Worm (Caenorhabditis elegans) whole organism, L2 larva: Measurements from ENCODE around the gene C34C12.12.

Experiments used
- C34F6.9 ChIP-seq: fragments of 150-350 bp; optimal IDR thresholded peaks from 2 replicates; lab custom pipeline; 2014; ENCODE audit warnings: missing biosample characterization, missing genetic modification characterization
- F13H6.1 ChIP-seq: sonication (generic microtip); optimal IDR thresholded peaks from 2 replicates; lab custom pipeline; 2016; ENCODE audit warnings: missing genetic modification characterization, missing compliant biosample characterization
- R02D3.7 ChIP-seq: fragments of 150-350 bp; optimal IDR thresholded peaks from 2 replicates; lab custom pipeline; 2014; ENCODE audit warnings: missing biosample characterization, missing genetic modification characterization
- Y55F3AM.14 ChIP-seq: fragments of 200-800 bp; sonication (Bioruptor generic); optimal IDR thresholded peaks from 2 replicates; lab custom pipeline; 2018; ENCODE audit warnings: mild to moderate bottlenecking, missing genetic modification characterization, missing compliant biosample characterization
- ZK546.5 ChIP-seq: sonication (generic microtip); optimal IDR thresholded peaks from 2 replicates; lab custom pipeline; 2017; ENCODE audit warnings: missing biosample characterization, missing genetic modification characterization
- alr-1 ChIP-seq: fragments of 150-350 bp; optimal IDR thresholded peaks from 2 replicates; lab custom pipeline; 2014; ENCODE audit warnings: missing biosample characterization, missing genetic modification characterization
- aly-2 ChIP-seq: fragments of 150-350 bp; optimal IDR thresholded peaks from 2 replicates; lab custom pipeline; 2014; ENCODE audit warnings: missing biosample characterization, missing genetic modification characterization
- ama-1 ChIP-seq: fragments of 150-350 bp; optimal IDR thresholded peaks from 2 replicates; lab custom pipeline; 2018; ENCODE audit warnings: inconsistent platforms
- blmp-1 ChIP-seq: sonication (generic microtip); optimal IDR thresholded peaks from 2 replicates; lab custom pipeline; 2017; ENCODE audit warnings: missing genetic modification characterization, mild to moderate bottlenecking, missing compliant biosample characterization, antibody characterized with exemption, moderate library complexity; ENCODE audit not compliant: insufficient read depth
- ceh-16 ChIP-seq: fragments of 150-350 bp; optimal IDR thresholded peaks from 2 replicates; lab custom pipeline; 2014; ENCODE audit warnings: missing biosample characterization, missing genetic modification characterization
- ceh-82 ChIP-seq: fragments of 150-350 bp; optimal IDR thresholded peaks from 2 replicates; lab custom pipeline; 2014; ENCODE audit warnings: missing biosample characterization, missing genetic modification characterization
- crh-2 ChIP-seq: sonication (generic microtip); optimal IDR thresholded peaks from 2 replicates; lab custom pipeline; 2017; ENCODE audit warnings: missing biosample characterization, missing genetic modification characterization
- dmd-4 ChIP-seq: sonication (generic microtip); optimal IDR thresholded peaks from 2 replicates; lab custom pipeline; 2017; ENCODE audit warnings: missing biosample characterization, missing genetic modification characterization
- egl-27 ChIP-seq: sonication (generic microtip); optimal IDR thresholded peaks from 3 replicates; lab custom pipeline; 2017; ENCODE audit warnings: missing biosample characterization, missing genetic modification reagents, missing genetic modification characterization
- elt-1 ChIP-seq: fragments of 150-350 bp; optimal IDR thresholded peaks from 2 replicates; lab custom pipeline; 2014; ENCODE audit warnings: missing biosample characterization, missing genetic modification characterization
- elt-3 ChIP-seq: sonication (generic microtip); optimal IDR thresholded peaks from 2 replicates; lab custom pipeline; 2017; ENCODE audit warnings: missing biosample characterization, missing genetic modification characterization
- fos-1 ChIP-seq: fragments of 150-350 bp; optimal IDR thresholded peaks from 2 replicates; lab custom pipeline; 2014; ENCODE audit warnings: missing biosample characterization, missing genetic modification characterization
- gmeb-1 ChIP-seq: fragments of 150-350 bp; optimal IDR thresholded peaks from 2 replicates; lab custom pipeline; 2014; ENCODE audit warnings: missing biosample characterization, missing genetic modification characterization
- lin-11 ChIP-seq: fragments of 150-350 bp; sonication (generic microtip); optimal IDR thresholded peaks from 2 replicates; lab custom pipeline; 2014; ENCODE audit warnings: missing biosample characterization, missing genetic modification characterization, inconsistent platforms, mixed read lengths
- lin-13 ChIP-seq: fragments of 150-350 bp; optimal IDR thresholded peaks from 2 replicates; lab custom pipeline; 2014; ENCODE audit warnings: missing biosample characterization, missing genetic modification reagents, missing genetic modification characterization
- lin-39 ChIP-seq: fragments of 150-350 bp; optimal IDR thresholded peaks from 2 replicates; lab custom pipeline; 2014; ENCODE audit warnings: missing biosample characterization, missing genetic modification reagents, missing genetic modification characterization
- lsy-2 ChIP-seq, 2 experiments: fragments of 150-350 bp in 1 of 2; sonication (generic microtip) in 1 of 2; optimal IDR thresholded peaks; 2 replicates each; lab custom pipeline; 2014 to 2017; ENCODE audit warnings: missing biosample characterization in 2 of 2, missing genetic modification characterization in 2 of 2
- mab-5 ChIP-seq: fragments of 150-350 bp; optimal IDR thresholded peaks from 2 replicates; lab custom pipeline; 2014; ENCODE audit warnings: missing biosample characterization, missing genetic modification characterization
- mbf-1 ChIP-seq: sonication (generic microtip); optimal IDR thresholded peaks from 2 replicates; lab custom pipeline; 2017; ENCODE audit warnings: missing biosample characterization, missing genetic modification characterization
- mdl-1 ChIP-seq, 2 experiments: fragments of 150-350 bp in 1 of 2; sonication (generic microtip) in 1 of 2; optimal IDR thresholded peaks; 2 replicates each; lab custom pipeline; 2017; ENCODE audit warnings: missing biosample characterization in 2 of 2, missing genetic modification characterization in 2 of 2
- nhr-10 ChIP-seq: sonication (generic microtip); optimal IDR thresholded peaks from 2 replicates; lab custom pipeline; 2017; ENCODE audit warnings: missing biosample characterization, missing genetic modification characterization
- nhr-11 ChIP-seq: fragments of 150-350 bp; optimal IDR thresholded peaks from 2 replicates; lab custom pipeline; 2014; ENCODE audit warnings: missing biosample characterization, missing genetic modification characterization
- nhr-12 ChIP-seq: fragments of 150-350 bp; optimal IDR thresholded peaks from 2 replicates; lab custom pipeline; 2014; ENCODE audit warnings: missing biosample characterization, missing genetic modification characterization
- nhr-129 ChIP-seq: fragments of 150-350 bp; optimal IDR thresholded peaks from 2 replicates; lab custom pipeline; 2014; ENCODE audit warnings: missing biosample characterization, missing genetic modification characterization
- nhr-21 ChIP-seq: fragments of 150-350 bp; optimal IDR thresholded peaks from 2 replicates; lab custom pipeline; 2014; ENCODE audit warnings: missing biosample characterization, missing genetic modification characterization
- nhr-23 ChIP-seq: fragments of 150-350 bp; optimal IDR thresholded peaks from 2 replicates; lab custom pipeline; 2014; ENCODE audit warnings: missing biosample characterization, missing genetic modification reagents, missing genetic modification characterization
- nhr-237 ChIP-seq: fragments of 150-350 bp; optimal IDR thresholded peaks from 2 replicates; lab custom pipeline; 2014; ENCODE audit warnings: missing biosample characterization, missing genetic modification characterization
- nhr-25 ChIP-seq: fragments of 150-350 bp; sonication (generic microtip); optimal IDR thresholded peaks from 3 replicates; lab custom pipeline; 2014; ENCODE audit warnings: missing biosample characterization, missing genetic modification characterization
- nhr-6 ChIP-seq: fragments of 150-350 bp; optimal IDR thresholded peaks from 2 replicates; lab custom pipeline; 2014; ENCODE audit warnings: missing biosample characterization, missing genetic modification characterization
- nhr-77 ChIP-seq: fragments of 150-350 bp; optimal IDR thresholded peaks from 2 replicates; lab custom pipeline; 2014; ENCODE audit warnings: missing biosample characterization, missing genetic modification characterization
- peb-1 ChIP-seq: fragments of 150-350 bp; optimal IDR thresholded peaks from 2 replicates; lab custom pipeline; 2014; ENCODE audit warnings: missing biosample characterization, missing genetic modification characterization
- sem-4 ChIP-seq: fragments of 150-350 bp; optimal IDR thresholded peaks from 2 replicates; lab custom pipeline; 2014; ENCODE audit warnings: missing biosample characterization, missing genetic modification reagents, missing genetic modification characterization
- skn-1 ChIP-seq: sonication (generic microtip); optimal IDR thresholded peaks from 2 replicates; lab custom pipeline; 2017; ENCODE audit warnings: missing biosample characterization, missing genetic modification characterization
- sma-3 ChIP-seq: sonication (generic microtip); optimal IDR thresholded peaks from 2 replicates; lab custom pipeline; 2016; ENCODE audit warnings: missing genetic modification reagents, missing genetic modification characterization, missing compliant biosample characterization
- sma-9 ChIP-seq, 2 experiments: fragments of 150-350 bp in 1 of 2; sonication (generic microtip) in 1 of 2; optimal IDR thresholded peaks; 2 replicates each; lab custom pipeline; 2014 to 2016; ENCODE audit warnings: missing genetic modification characterization in 2 of 2, mild to moderate bottlenecking in 1 of 2, missing biosample characterization in 1 of 2, missing compliant biosample characterization in 1 of 2, missing genetic modification reagents in 1 of 2, moderate library complexity in 1 of 2
- snpc-4 ChIP-seq: fragments of 150-350 bp; optimal IDR thresholded peaks from 2 replicates; lab custom pipeline; 2014; ENCODE audit warnings: missing biosample characterization, missing genetic modification characterization
- unc-39 ChIP-seq: fragments of 150-350 bp; optimal IDR thresholded peaks from 2 replicates; lab custom pipeline; 2014; ENCODE audit warnings: missing biosample characterization, missing genetic modification characterization
- unc-55 ChIP-seq: fragments of 150-350 bp; sonication (generic microtip); optimal IDR thresholded peaks from 3 replicates; lab custom pipeline; 2014; ENCODE audit warnings: missing biosample characterization, missing genetic modification reagents, missing genetic modification characterization
- unc-62 ChIP-seq: fragments of 150-350 bp; optimal IDR thresholded peaks from 2 replicates; lab custom pipeline; 2014; ENCODE audit warnings: missing biosample characterization, missing genetic modification reagents, missing genetic modification characterization
- zag-1 ChIP-seq: fragments of 150-350 bp; optimal IDR thresholded peaks from 2 replicates; lab custom pipeline; 2014; ENCODE audit warnings: missing biosample characterization, missing genetic modification characterization
- ztf-1 ChIP-seq: fragments of 200-800 bp; sonication (Bioruptor generic); conservative IDR thresholded peaks from 2 replicates; pipeline ENCODE4 v1.3.6; 2022; ENCODE audit warnings: missing genetic modification characterization, missing compliant biosample characterization
- ztf-11 ChIP-seq: sonication (generic microtip); optimal IDR thresholded peaks from 2 replicates; lab custom pipeline; 2017; ENCODE audit warnings: missing biosample characterization, missing genetic modification characterization
- ztf-4 ChIP-seq: fragments of 150-350 bp; optimal IDR thresholded peaks from 2 replicates; lab custom pipeline; 2014; ENCODE audit warnings: missing biosample characterization, missing genetic modification characterization

C34C12.12 gene

DNA sequence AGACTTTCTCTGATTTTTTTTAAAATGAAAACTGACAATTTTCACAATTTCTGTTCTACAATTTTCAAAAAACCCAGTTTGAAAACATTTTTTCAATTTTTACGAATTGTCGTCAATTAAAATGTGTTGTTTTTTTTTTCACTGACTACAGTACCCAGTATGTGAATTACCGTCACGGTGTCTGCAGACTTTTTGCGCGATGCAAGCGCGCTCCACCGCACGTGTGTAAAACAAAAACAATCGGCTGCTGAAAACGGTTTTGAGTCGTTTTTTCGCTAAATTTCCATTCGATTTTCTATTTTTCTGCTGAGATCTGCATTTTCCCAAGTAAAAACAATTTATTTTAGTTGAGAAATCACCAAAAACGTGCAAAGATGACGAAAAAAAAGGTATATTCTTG lies 3.2 kb downstream of the C34C12.12 start (continued):
- TF ChIP-seq snpc-4 (tag; lab: Kevin White, UChicago), result peak; percentile 90
- peak; percentile 82 for TF ChIP-seq nhr-10
- peak; percentile 91 for TF ChIP-seq nhr-77
- TF ChIP-seq unc-39 (tag; lab: Kevin White, UChicago), result no peak
- peak; percentile 94 for TF ChIP-seq F13H6.1 (tag; lab: Kevin White, UChicago)

ce11 chrIII:3460061-3460460 lies 7.1 kb downstream of the C34C12.12 start, which contains the start of gene C34C12.8:
TSS of gene C34C12.8 (plus strand) at chrIII:3460406.
- TF ChIP-seq ZK546.5 (tag; lab: Kevin White, UChicago), result peak; percentile 65
- TF ChIP-seq ama-1, result peak; percentile 79
- peak; percentile 96 for TF ChIP-seq mab-5 (tag; lab: Kevin White, UChicago)
- TF ChIP-seq nhr-25, result peak; percentile 97
- peak; percentile 93 for TF ChIP-seq lin-11 (tag; lab: Kevin White, UChicago)
- TF ChIP-seq zag-1 (tag; lab: Kevin White, UChicago), result peak; percentile 81
- TF ChIP-seq elt-3, result no peak
- peak; percentile 48 for TF ChIP-seq aly-2
- peak; percentile 41 for TF ChIP-seq elt-1 (tag; lab: Kevin White, UChicago)
- TF ChIP-seq R02D3.7 (tag; lab: Kevin White, UChicago), result peak; percentile 77
- TF ChIP-seq lin-39 (tag; lab: Kevin White, UChicago), result no peak
- TF ChIP-seq unc-62 (GFP tag; lab: Kevin White, UChicago), result peak; percentile 58
- peak; percentile 91 for TF ChIP-seq nhr-129
- peak in 1 of 2 experiments; percentile 73 for TF ChIP-seq mdl-1 (tag; optimal IDR thresholded peaks at IDR 0.05; lab: Kevin White, UChicago)
- peak; percentile 69 for TF ChIP-seq nhr-237 (tag; lab: Kevin White, UChicago)
- TF ChIP-seq ztf-1 (GFP tag; lab: Robert Waterston, UW), result 0 out of 2 replicates have a peak, but pooled peaks have one; percentile 42
- TF ChIP-seq lin-13 (GFP tag; lab: Kevin White, UChicago), result peak; percentile 94
- peak; percentile 71 for TF ChIP-seq snpc-4 (tag; lab: Kevin White, UChicago)
- peak; percentile 97 for TF ChIP-seq C34F6.9 (tag; lab: Kevin White, UChicago)
- TF ChIP-seq sma-3 (GFP tag; lab: Kevin White, UChicago), result peak; percentile 95
- TF ChIP-seq nhr-21 (tag; lab: Kevin White, UChicago), result peak; percentile 96
- no peak for TF ChIP-seq unc-39 (tag; lab: Kevin White, UChicago)
- TF ChIP-seq dmd-4, result peak; percentile 35
- peak; percentile 85 for TF ChIP-seq nhr-10
- peak; percentile 94 for TF ChIP-seq ztf-4 (tag; lab: Kevin White, UChicago)
- no peak for TF ChIP-seq peb-1 (tag; lab: Kevin White, UChicago)
- peak; percentile 93 for TF ChIP-seq egl-27 (tag; lab: Kevin White, UChicago)
- peak; percentile 71 for TF ChIP-seq ceh-82
- peak; percentile 80 for TF ChIP-seq Y55F3AM.14
- TF ChIP-seq ceh-16 (tag; lab: Kevin White, UChicago), result peak; percentile 79
- peak; percentile 85 for TF ChIP-seq nhr-77
- peak; percentile 74 for TF ChIP-seq blmp-1
- no peak for TF ChIP-seq alr-1 (tag; lab: Kevin White, UChicago)
- no peak for TF ChIP-seq nhr-11 (tag; lab: Kevin White, UChicago)
- TF ChIP-seq crh-2, result peak; percentile 96
- peak; percentile 97 for TF ChIP-seq lsy-2 (tag; optimal IDR thresholded peaks at IDR 0.05; lab: Kevin White, UChicago)
- peak; percentile 70 for TF ChIP-seq fos-1 (tag; lab: Kevin White, UChicago)
- no peak for TF ChIP-seq skn-1
- TF ChIP-seq nhr-12 (tag; lab: Kevin White, UChicago), result no peak
- peak; percentile 98 for TF ChIP-seq gmeb-1 (tag; lab: Kevin White, UChicago)
- no peak for TF ChIP-seq mbf-1 (tag; lab: Kevin White, UChicago)
- TF ChIP-seq sma-9 (GFP tag; optimal IDR thresholded peaks at IDR 0.05; lab: Kevin White, UChicago), result peak; percentile 97
- no peak for TF ChIP-seq sma-9 (tag; optimal IDR thresholded peaks at IDR 0.05; lab: Kevin White, UChicago)
- peak; percentile 93 for TF ChIP-seq F13H6.1 (tag; lab: Kevin White, UChicago)
- TF ChIP-seq unc-55 (GFP tag; lab: Kevin White, UChicago), result peak; percentile 97
- no peak for TF ChIP-seq ztf-11 (tag; lab: Kevin White, UChicago)
- no peak for TF ChIP-seq nhr-23 (tag; lab: Kevin White, UChicago)
- peak; percentile 94 for TF ChIP-seq sem-4 (tag; lab: Kevin White, UChicago)
- peak; percentile 86 for TF ChIP-seq nhr-6 (tag; lab: Kevin White, UChicago)
